Fruit fly (Drosophila melanogaster): ENCODE data around the gene mIF2.

Gene mIF2

DNA sequence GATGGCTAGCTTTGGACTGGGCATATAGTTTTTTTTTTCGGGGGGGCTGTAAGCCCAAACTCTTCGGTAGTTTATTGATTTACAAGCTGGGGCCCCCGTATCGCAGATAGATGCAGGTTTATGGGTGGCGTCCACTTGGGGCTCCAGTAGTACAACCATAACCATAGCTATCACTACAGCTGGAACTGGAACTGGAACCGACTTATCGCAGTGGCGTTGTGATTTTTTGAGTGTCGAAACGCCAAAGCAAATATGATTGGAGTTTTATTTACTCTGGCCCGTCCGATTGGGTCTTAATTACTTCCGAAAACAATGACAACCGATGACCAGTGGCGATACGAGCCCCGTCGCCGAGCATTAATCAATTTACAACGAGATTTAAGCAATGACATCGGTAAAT lies 45.8 kb upstream of the mIF2 start (continued):
- TF ChIP-seq croc (GFP tag; conservative IDR thresholded peaks at IDR 0.05) (no peak; the same call in 2 of the 3 replicates), Ssrp (tag; optimal IDR thresholded peaks at IDR 0.05) (no peak), trem (tag; optimal IDR thresholded peaks at IDR 0.05) (peak; percentile 26), ato (GFP tag; IDR thresholded peaks at IDR 0.05; ENCODE audit: partially characterized antibody) (no peak), insv (GFP tag; optimal IDR thresholded peaks at IDR 0.05) (no peak), btn (GFP tag; optimal IDR thresholded peaks at IDR 0.05) (no peak), exex (tag; optimal IDR thresholded peaks at IDR 0.05) (peak; percentile 92), slp2 (GFP tag; optimal IDR thresholded peaks at IDR 0.05) (no peak), CG2875 (GFP tag; optimal IDR thresholded peaks at IDR 0.05) (peak; percentile 68), pzg (GFP tag; optimal IDR thresholded peaks at IDR 0.05) (no peak), CG15011 (GFP tag; optimal IDR thresholded peaks at IDR 0.05) (peak; percentile 47), Hr51 (GFP tag; optimal IDR thresholded peaks at IDR 0.05) (no peak), CG1603 (tag; optimal IDR thresholded peaks at IDR 0.05) (peak; percentile 60), rib (GFP tag; IDR thresholded peaks at IDR 0.05) (0 out of 2 replicates have a peak, but pooled peaks have one; percentile 22), CG6854 (GFP tag; optimal IDR thresholded peaks at IDR 0.05) (peak; percentile 7), sens (GFP tag) (peak; percentile 80), Ravus (GFP tag; IDR thresholded peaks at IDR 0.05) (no peak), ci (GFP tag; IDR thresholded peaks at IDR 0.05) (peak; percentile 74), sob (GFP tag; IDR thresholded peaks at IDR 0.05) (peak; percentile 29; the same call in 1 of the 2 replicates), tup (GFP tag; optimal IDR thresholded peaks at IDR 0.05) (peak; percentile 15), gsb (GFP tag; IDR thresholded peaks at IDR 0.05) (0 out of 2 replicates have a peak, but pooled peaks have one; percentile 14), CG12071 (GFP tag; optimal IDR thresholded peaks at IDR 0.05) (peak; percentile 64), Sox102F (GFP tag; optimal IDR thresholded peaks at IDR 0.05) (peak; percentile 29), z (GFP tag; IDR thresholded peaks at IDR 0.05) (peak; percentile 49; the same call in 1 of the 3 replicates), CG15601 (tag; optimal IDR thresholded peaks at IDR 0.05) (peak; percentile 55), CG1529 (GFP tag; optimal IDR thresholded peaks at IDR 0.05) (peak; percentile 50), pfk (GFP tag; optimal IDR thresholded peaks at IDR 0.05) (peak; percentile 27), CG6689 (GFP tag; IDR thresholded peaks at IDR 0.05) (0 out of 2 replicates have a peak, but pooled peaks have one; percentile 21), Sry-β (GFP tag; optimal IDR thresholded peaks at IDR 0.05) (peak; percentile 9), amos (GFP tag; IDR thresholded peaks at IDR 0.05; ENCODE audit: partially characterized antibody) (no peak), CG18476 (GFP tag; optimal IDR thresholded peaks at IDR 0.05) (no peak), Oli (tag; optimal IDR thresholded peaks at IDR 0.05) (peak; percentile 13), CG13424 (tag; optimal IDR thresholded peaks at IDR 0.05) (peak; percentile 38), CG17385 (GFP tag; optimal IDR thresholded peaks at IDR 0.05) (peak; percentile 44), CG8290 (GFP tag; optimal IDR thresholded peaks at IDR 0.05) (no peak), CG8290 (tag; optimal IDR thresholded peaks at IDR 0.05) (peak; percentile 41 to 50), CG17612 (GFP tag; IDR thresholded peaks at IDR 0.05) (no peak), Fer1 (GFP tag; optimal IDR thresholded peaks at IDR 0.05) (peak; percentile 4), CoRest (tag; optimal IDR thresholded peaks at IDR 0.05) (peak; percentile 40), CG8924 (tag; optimal IDR thresholded peaks at IDR 0.05) (peak; percentile 7), fd102C (GFP tag; optimal IDR thresholded peaks at IDR 0.05) (no peak), Hr78 (GFP tag; optimal IDR thresholded peaks at IDR 0.05) (no peak), MBD-R2 (GFP tag; IDR thresholded peaks at IDR 0.05) (no peak), dmrt99B (tag; optimal IDR thresholded peaks at IDR 0.05) (peak; percentile 53), sim (GFP tag; IDR thresholded peaks at IDR 0.05) (peak; percentile 33; the same call in 1 of the 2 replicates), CG13296 (GFP tag; optimal IDR thresholded peaks at IDR 0.05) (peak; percentile 53), CG4360 (GFP tag; IDR thresholded peaks at IDR 0.05) (peak; percentile 47), CG7987 (GFP tag; optimal IDR thresholded peaks at IDR 0.05) (peak; percentile 56), ranshi (GFP tag; IDR thresholded peaks at IDR 0.05) (peak; percentile 5; the same call in 1 of the 2 replicates), sens-2 (GFP tag; IDR thresholded peaks at IDR 0.05) (peak; percentile 91)

Data from whole organism, embryonic.